Worm (Caenorhabditis elegans) whole organism, late embryonic: ENCODE measurements around the gene K03B8.14.
"Not testable (repeated sequence)": the region's sequence is repeated elsewhere in the genome, so short reads cannot be mapped to it uniquely, and the experiment has no call there.

Source experiments
- C38D4.7 ChIP-seq: fragments of 200-800 bp; sonication (Bioruptor generic); optimal IDR thresholded peaks from 2 replicates; lab custom pipeline; 2018; ENCODE audit warnings: mild to moderate bottlenecking, missing genetic modification characterization, moderate library complexity, missing compliant biosample characterization
- K09A11.1 ChIP-seq: sonication (generic microtip); optimal IDR thresholded peaks from 2 replicates; lab custom pipeline; 2017; ENCODE audit warnings: antibody characterized with exemption, mild to moderate bottlenecking, missing genetic modification characterization, missing compliant biosample characterization; ENCODE audit not compliant: insufficient read depth
- Y22D7AL.16 ChIP-seq: sonication (generic microtip); optimal IDR thresholded peaks from 2 replicates; lab custom pipeline; 2016; ENCODE audit warnings: missing genetic modification characterization, missing compliant biosample characterization
- ahr-1 ChIP-seq: sonication (generic microtip); optimal IDR thresholded peaks from 2 replicates; lab custom pipeline; 2016; ENCODE audit warnings: missing genetic modification characterization, missing compliant biosample characterization
- ceh-18 ChIP-seq: sonication (generic microtip); optimal IDR thresholded peaks from 2 replicates; lab custom pipeline; 2016; ENCODE audit warnings: missing genetic modification characterization, missing compliant biosample characterization
- ceh-19 ChIP-seq: fragments of 200-800 bp; sonication (Bioruptor generic); optimal IDR thresholded peaks from 2 replicates; lab custom pipeline; 2018; ENCODE audit warnings: mild to moderate bottlenecking, missing genetic modification characterization, missing compliant biosample characterization
- ceh-22 ChIP-seq: sonication (generic microtip); optimal IDR thresholded peaks from 2 replicates; lab custom pipeline; 2017; ENCODE audit warnings: missing biosample characterization, missing genetic modification characterization
- ceh-31 ChIP-seq: sonication (generic microtip); optimal IDR thresholded peaks from 2 replicates; lab custom pipeline; 2016; ENCODE audit warnings: missing genetic modification characterization, missing compliant biosample characterization
- ceh-34 ChIP-seq: sonication (generic microtip); optimal IDR thresholded peaks from 2 replicates; lab custom pipeline; 2016; ENCODE audit warnings: mild to moderate bottlenecking, missing genetic modification characterization, missing compliant biosample characterization
- ceh-6 ChIP-seq: fragments of 200-800 bp; sonication (Bioruptor generic); optimal IDR thresholded peaks from 2 replicates; lab custom pipeline; 2018; ENCODE audit warnings: mild to moderate bottlenecking, missing genetic modification characterization, missing compliant biosample characterization
- dmd-4 ChIP-seq: sonication (generic microtip); optimal IDR thresholded peaks from 2 replicates; lab custom pipeline; 2016; ENCODE audit warnings: borderline replicate concordance, missing genetic modification characterization, missing compliant biosample characterization
- dve-1 ChIP-seq: sonication (generic microtip); optimal IDR thresholded peaks from 2 replicates; lab custom pipeline; 2017; ENCODE audit warnings: antibody characterized with exemption, mild to moderate bottlenecking, missing genetic modification characterization, missing compliant biosample characterization
- elt-2 ChIP-seq: sonication (generic microtip); optimal IDR thresholded peaks from 2 replicates; lab custom pipeline; 2016; ENCODE audit warnings: missing genetic modification reagents, missing genetic modification characterization, missing compliant biosample characterization
- elt-4 ChIP-seq: sonication (generic microtip); optimal IDR thresholded peaks from 2 replicates; lab custom pipeline; 2016; ENCODE audit warnings: missing genetic modification characterization, missing compliant biosample characterization
- ets-4 ChIP-seq: sonication (generic microtip); optimal IDR thresholded peaks from 2 replicates; lab custom pipeline; 2016; ENCODE audit warnings: missing genetic modification characterization, missing compliant biosample characterization
- fax-1 ChIP-seq: sonication (generic microtip); optimal IDR thresholded peaks from 2 replicates; lab custom pipeline; 2016; ENCODE audit warnings: missing genotype, missing genetic modification characterization, missing compliant biosample characterization
- fkh-10 ChIP-seq: fragments of 150-350 bp; optimal IDR thresholded peaks from 2 replicates; lab custom pipeline; 2014; ENCODE audit warnings: missing biosample characterization, missing genetic modification reagents, missing genetic modification characterization
- fkh-6 ChIP-seq: sonication (generic microtip); optimal IDR thresholded peaks from 2 replicates; lab custom pipeline; 2016; ENCODE audit warnings: missing genetic modification characterization, missing compliant biosample characterization
- hlh-13 ChIP-seq: fragments of 200-800 bp; sonication (Bioruptor generic); optimal IDR thresholded peaks from 2 replicates; lab custom pipeline; 2018; ENCODE audit warnings: mild to moderate bottlenecking, missing genetic modification characterization, missing compliant biosample characterization
- hlh-8 ChIP-seq: sonication (generic microtip); optimal IDR thresholded peaks from 2 replicates; lab custom pipeline; 2016; ENCODE audit warnings: missing genotype, missing genetic modification characterization, missing compliant biosample characterization
- lim-6 ChIP-seq: sonication (generic microtip); optimal IDR thresholded peaks from 2 replicates; lab custom pipeline; 2016; ENCODE audit warnings: missing genetic modification characterization, missing compliant biosample characterization
- lin-11 ChIP-seq: fragments of 200-800 bp; sonication (Bioruptor generic); optimal IDR thresholded peaks from 2 replicates; lab custom pipeline; 2018; ENCODE audit warnings: mild to moderate bottlenecking, missing genetic modification characterization, missing compliant biosample characterization
- madf-2 ChIP-seq: sonication (generic microtip); optimal IDR thresholded peaks from 2 replicates; lab custom pipeline; 2017; ENCODE audit warnings: missing genetic modification characterization, missing compliant biosample characterization
- mec-3 ChIP-seq: sonication (generic microtip); optimal IDR thresholded peaks from 2 replicates; lab custom pipeline; 2016; ENCODE audit warnings: borderline replicate concordance, missing genetic modification characterization, missing compliant biosample characterization
- odd-2 ChIP-seq: sonication (generic microtip); optimal IDR thresholded peaks from 2 replicates; lab custom pipeline; 2017; ENCODE audit warnings: antibody characterized with exemption, mild to moderate bottlenecking, missing genetic modification characterization, missing compliant biosample characterization
- pag-3 ChIP-seq: sonication (generic microtip); optimal IDR thresholded peaks from 2 replicates; lab custom pipeline; 2016; ENCODE audit warnings: missing compliant biosample characterization, missing genetic modification characterization, borderline replicate concordance
- pha-2 ChIP-seq: sonication (generic microtip); optimal IDR thresholded peaks from 2 replicates; lab custom pipeline; 2017; ENCODE audit warnings: mild to moderate bottlenecking, missing genetic modification characterization, missing compliant biosample characterization
- pha-4 ChIP-seq: fragments of 150-350 bp; optimal IDR thresholded peaks from 2 replicates; lab custom pipeline; 2018; ENCODE audit warnings: missing biosample characterization, missing genetic modification reagents, missing genetic modification characterization
- ref-2 ChIP-seq: sonication (generic microtip); optimal IDR thresholded peaks from 2 replicates; lab custom pipeline; 2016; ENCODE audit warnings: missing genetic modification characterization, missing compliant biosample characterization
- tbx-2 ChIP-seq: sonication (generic microtip); optimal IDR thresholded peaks from 2 replicates; lab custom pipeline; 2016; ENCODE audit warnings: missing genetic modification characterization, missing compliant biosample characterization
- tbx-7 ChIP-seq: sonication (generic microtip); optimal IDR thresholded peaks from 2 replicates; lab custom pipeline; 2016; ENCODE audit warnings: missing genotype, missing genetic modification characterization, missing compliant biosample characterization
- ttx-3 ChIP-seq: sonication (generic microtip); optimal IDR thresholded peaks from 2 replicates; lab custom pipeline; 2016; ENCODE audit warnings: missing genetic modification reagents, missing genetic modification characterization, missing compliant biosample characterization
- zip-5 ChIP-seq: sonication (generic microtip); optimal IDR thresholded peaks from 2 replicates; lab custom pipeline; 2016; ENCODE audit warnings: missing genetic modification characterization, missing compliant biosample characterization

Gene K03B8.14

ce11 chrV:11395024-11395423 lies 4.7 kb downstream of the K03B8.14 start, which contains the start of gene K03B8.4:
K03B8.4 (minus strand) TSS chrV:11395124.
- TF ChIP-seq hlh-8 (tag; lab: Kevin White, UChicago); hlh-13 (GFP tag; lab: Kevin White, UChicago); pha-4 (tag; lab: Kevin White, UChicago): not testable (repeated sequence)

- not testable (repeated sequence) for TF ChIP-seq mec-3 (tag; lab: Kevin White, UChicago); pha-2; zip-5
These were observed 5.8 kb downstream of the K03B8.14 start, which contains the start of gene nas-18 for ce11 chrV:11396134-11396533. nas-18 (plus strand) TSS chrV:11396434.

- TF ChIP-seq ets-4 (no peak), ref-2 (tag; lab: Kevin White, UChicago) (no peak), fax-1 (no peak), zip-5 (no peak), ceh-31 (no peak), ceh-18 (tag; lab: Kevin White, UChicago) (no peak), ttx-3 (no peak), odd-2 (no peak), dmd-4 (tag; lab: Kevin White, UChicago) (no peak), C38D4.7 (GFP tag; lab: Kevin White, UChicago) (no peak), hlh-13 (GFP tag; lab: Kevin White, UChicago) (no peak), ceh-19 (GFP tag; lab: Kevin White, UChicago) (no peak), dve-1 (tag; lab: Kevin White, UChicago) (no peak), lin-11 (tag; lab: Kevin White, UChicago) (no peak), elt-4 (no peak), K09A11.1 (tag; lab: Kevin White, UChicago) (no peak), ahr-1 (tag; lab: Kevin White, UChicago) (no peak), ceh-22 (no peak)
These were observed 8.3 kb downstream of the K03B8.14 start, which contains the start of gene nas-17 for ce11 chrV:11398616-11399015. nas-17 (plus strand) TSS chrV:11398916.

DNA sequence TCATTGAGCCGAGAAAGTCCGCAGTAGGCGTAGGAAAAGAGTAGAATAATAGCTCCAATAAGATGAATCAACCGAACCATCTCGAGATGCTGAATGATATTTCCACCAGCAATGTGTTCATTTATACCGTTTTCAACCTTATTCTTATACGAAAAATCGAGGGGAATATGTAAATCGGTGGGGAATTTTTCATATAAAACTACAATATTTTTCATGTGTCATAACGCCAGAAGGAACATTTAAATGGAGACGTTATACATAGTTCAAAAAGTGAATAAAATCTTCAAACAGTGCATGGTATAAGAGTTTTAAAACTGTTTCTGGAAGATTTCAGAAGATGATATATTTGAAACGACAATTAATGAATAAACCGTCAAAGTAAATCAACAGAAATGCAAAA lies 12.3 kb downstream of the K03B8.14 start, which contains the start of gene nas-19:
TSS of gene nas-19 (minus strand) at position 101 of the 400 bp plus-strand sequence.
- TF ChIP-seq madf-2 (tag; lab: Kevin White, UChicago) (no peak), tbx-7 (tag; lab: Kevin White, UChicago) (no peak), fkh-6 (tag; lab: Kevin White, UChicago) (no peak), Y22D7AL.16 (tag; lab: Kevin White, UChicago) (no peak), pag-3 (tag; lab: Kevin White, UChicago) (no peak), hlh-8 (tag; lab: Kevin White, UChicago) (no peak), lim-6 (tag; lab: Kevin White, UChicago) (no peak), ceh-34 (tag; lab: Kevin White, UChicago) (no peak), ceh-6 (GFP tag; lab: Kevin White, UChicago) (no peak), fkh-10 (GFP tag; lab: Kevin White, UChicago) (no peak)

DNA sequence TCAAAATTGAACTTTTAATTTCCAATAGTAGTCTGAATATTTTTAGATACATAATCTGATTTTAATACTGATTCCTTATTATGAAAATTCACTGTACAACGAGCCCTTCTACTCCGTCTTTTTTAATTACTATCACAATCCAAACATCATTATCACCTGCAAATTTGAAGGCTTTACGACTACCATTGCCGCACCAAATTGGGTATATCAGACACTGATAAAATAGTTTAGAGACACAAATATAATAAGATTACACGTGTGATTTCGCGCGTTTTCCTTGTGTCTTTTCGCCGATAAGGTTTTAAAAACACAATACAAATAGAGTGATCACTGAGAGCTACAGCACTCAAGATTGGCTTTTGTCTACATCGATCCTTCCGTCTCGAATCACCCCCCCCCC lies 12.8 kb downstream of the K03B8.14 start:
- TF ChIP-seq elt-2 (tag; lab: Kevin White, UChicago) (peak; percentile 90), tbx-2 (tag; lab: Kevin White, UChicago) (no peak)

DNA sequence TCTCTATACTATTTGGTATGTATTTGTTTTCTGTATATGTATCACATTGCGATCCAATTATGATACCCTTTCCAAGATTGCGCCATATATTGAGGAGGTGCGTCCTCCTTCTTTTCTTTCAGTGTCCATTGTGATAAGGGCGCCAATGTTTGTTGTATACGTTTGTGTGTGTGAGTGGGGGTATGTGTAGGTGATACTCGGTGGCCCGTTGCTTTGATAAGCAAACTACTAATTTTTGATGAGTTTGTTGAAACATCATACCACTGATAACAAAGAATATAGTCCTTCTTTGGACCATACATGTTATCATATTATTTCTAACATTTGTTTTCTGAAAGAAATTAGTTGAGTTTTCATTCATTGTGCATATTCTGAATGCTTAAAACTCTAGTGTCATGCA lies 13.4 kb downstream of the K03B8.14 start:
- TF ChIP-seq pha-2 (no peak), elt-2 (tag; lab: Kevin White, UChicago) (peak; percentile 93)
